Fruit fly (Drosophila melanogaster) whole organism, embryonic: ENCODE measurements around the gene CG6527.

Experiments used
- Atf-2 ChIP-seq: fragments of 200-800 bp; sonication (Bioruptor generic); optimal IDR thresholded peaks from 2 replicates; lab custom pipeline; 2016; ENCODE audit warnings: missing biosample characterization, missing genetic modification characterization
- CG11247 ChIP-seq: fragments of 200-800 bp; sonication (Bioruptor generic); IDR thresholded peaks from 2 replicates; pipeline ENCODE4 v1.3.6; 2022; ENCODE audit warnings: missing biosample characterization, missing genetic modification characterization
- CG12155 ChIP-seq: fragments of 200-800 bp; sonication (Bioruptor generic); optimal IDR thresholded peaks from 3 replicates; lab custom pipeline; 2016; ENCODE audit warnings: missing biosample characterization, missing genetic modification characterization
- CG12659 ChIP-seq: fragments of 200-800 bp; sonication (Bioruptor generic); optimal IDR thresholded peaks from 3 replicates; lab custom pipeline; 2017; ENCODE audit warnings: mild to moderate bottlenecking, missing biosample characterization, missing genetic modification reagents, missing genetic modification characterization
- CG14014 ChIP-seq: fragments of 200-800 bp; sonication (Bioruptor generic); IDR thresholded peaks from 2 replicates; pipeline ENCODE4 v1.3.6; 2022; ENCODE audit warnings: missing biosample characterization, missing genetic modification characterization
- CG16813 ChIP-seq: fragments of 200-800 bp; sonication (Bioruptor generic); IDR thresholded peaks from 3 replicates; pipeline ENCODE4 v1.3.6; 2022; ENCODE audit warnings: missing biosample characterization, missing genetic modification characterization; ENCODE audit not compliant: partially characterized antibody
- CG17612 ChIP-seq: fragments of 200-800 bp; sonication (Bioruptor generic); IDR thresholded peaks from 2 replicates; pipeline ENCODE4 v1.3.6; 2022; ENCODE audit warnings: missing biosample characterization, missing genetic modification characterization
- CG17829 ChIP-seq: fragments of 200-800 bp; optimal IDR thresholded peaks from 2 replicates; lab custom pipeline; 2019; ENCODE audit warnings: missing biosample characterization, mild to moderate bottlenecking, missing genetic modification characterization, moderate library complexity
- CG18599 ChIP-seq: fragments of 200-800 bp; sonication (Bioruptor generic); optimal IDR thresholded peaks from 3 replicates; lab custom pipeline; 2017; ENCODE audit warnings: missing biosample characterization, missing genetic modification characterization, mild to moderate bottlenecking, moderate library complexity, missing genetic modification reagents
- CG31441 ChIP-seq: fragments of 200-800 bp; sonication (Bioruptor generic); IDR thresholded peaks from 2 replicates; pipeline ENCODE4 v1.3.6; 2022; ENCODE audit warnings: missing biosample characterization, missing genetic modification characterization
- CG3995 ChIP-seq: fragments of 200-800 bp; sonication (Bioruptor generic); optimal IDR thresholded peaks from 3 replicates; lab custom pipeline; 2016; ENCODE audit warnings: missing biosample characterization, missing genetic modification characterization
- CG6683 ChIP-seq: fragments of 200-800 bp; sonication (Bioruptor generic); optimal IDR thresholded peaks from 2 replicates; lab custom pipeline; 2017; ENCODE audit warnings: missing biosample characterization, mild to moderate bottlenecking, missing genetic modification characterization, missing genetic modification reagents
- CG8924 ChIP-seq: fragments of 200-800 bp; optimal IDR thresholded peaks from 3 replicates; lab custom pipeline; 2019; ENCODE audit warnings: missing biosample characterization, mild to moderate bottlenecking, missing genetic modification characterization, moderate library complexity
- CrebB ChIP-seq: fragments of 200-800 bp; sonication (Bioruptor generic); optimal IDR thresholded peaks from 3 replicates; lab custom pipeline; 2018; ENCODE audit warnings: missing biosample characterization, mild to moderate bottlenecking, missing genetic modification characterization
- D19B ChIP-seq: fragments of 200-800 bp; sonication (Bioruptor generic); optimal IDR thresholded peaks from 2 replicates; lab custom pipeline; 2017; ENCODE audit warnings: missing biosample characterization, mild to moderate bottlenecking, missing genetic modification characterization
- Doc2 ChIP-seq: fragments of 200-800 bp; sonication (Bioruptor generic); IDR thresholded peaks from 2 replicates; pipeline ENCODE4 v1.3.6; 2022; ENCODE audit warnings: missing biosample characterization, missing genetic modification characterization
- Gsc ChIP-seq: fragments of 200-800 bp; sonication (Bioruptor generic); IDR thresholded peaks from 2 replicates; pipeline ENCODE4 v1.3.6; 2022; ENCODE audit warnings: missing biosample characterization, missing genetic modification characterization
- HLH54F ChIP-seq: fragments of 200-800 bp; sonication (Bioruptor generic); optimal IDR thresholded peaks from 3 replicates; lab custom pipeline; 2016; ENCODE audit warnings: missing biosample characterization, missing genetic modification characterization
- Hand ChIP-seq: fragments of 200-800 bp; sonication (Bioruptor generic); optimal IDR thresholded peaks from 2 replicates; lab custom pipeline; 2017; ENCODE audit warnings: mild to moderate bottlenecking, missing biosample characterization, missing genetic modification reagents, missing genetic modification characterization
- Hr3 ChIP-seq: fragments of 200-800 bp; sonication (Bioruptor generic); optimal IDR thresholded peaks from 3 replicates; lab custom pipeline; 2016; ENCODE audit warnings: missing biosample characterization, missing genetic modification characterization
- Hr51 ChIP-seq, 2 experiments: fragments of 200-800 bp; sonication (Bioruptor generic); optimal IDR thresholded peaks; 2 replicates in 1 of 2; 3 replicates in 1 of 2; lab custom pipeline; 2016 to 2018; ENCODE audit warnings: missing biosample characterization in 2 of 2, missing genetic modification characterization in 2 of 2, mild to moderate bottlenecking in 1 of 2, moderate library complexity in 1 of 2
- Mad ChIP-seq: fragments of 200-800 bp; sonication (Bioruptor generic); optimal IDR thresholded peaks from 2 replicates; lab custom pipeline; 2016; ENCODE audit warnings: missing biosample characterization, missing genetic modification characterization
- Max ChIP-seq: fragments of 200-800 bp; sonication (Bioruptor generic); optimal IDR thresholded peaks from 2 replicates; lab custom pipeline; 2016; ENCODE audit warnings: missing biosample characterization, mild to moderate bottlenecking, missing genetic modification characterization
- Nf-YB ChIP-seq: fragments of 200-800 bp; sonication (Bioruptor generic); optimal IDR thresholded peaks from 3 replicates; lab custom pipeline; 2019; ENCODE audit warnings: missing biosample characterization, mild to moderate bottlenecking, missing genetic modification characterization, moderate library complexity
- Nf-YC ChIP-seq: fragments of 200-800 bp; optimal IDR thresholded peaks from 3 replicates; lab custom pipeline; 2019; ENCODE audit warnings: missing biosample characterization, mild to moderate bottlenecking, missing genetic modification characterization, moderate library complexity
- Oaz ChIP-seq: fragments of 200-800 bp; sonication (Bioruptor generic); IDR thresholded peaks from 2 replicates; pipeline ENCODE4 v1.3.6; 2022; ENCODE audit warnings: missing biosample characterization, missing genetic modification characterization
- Optix ChIP-seq: fragments of 200-800 bp; sonication (Bioruptor generic); IDR thresholded peaks from 3 replicates; pipeline ENCODE4 v1.3.6; 2022; ENCODE audit warnings: missing biosample characterization, missing genetic modification characterization
- Sin3A ChIP-seq: fragments of >200 bp; optimal IDR thresholded peaks from 2 replicates; lab custom pipeline; 2018
- Sox102F ChIP-seq: fragments of 200-800 bp; sonication (Bioruptor generic); optimal IDR thresholded peaks from 2 replicates; lab custom pipeline; 2018; ENCODE audit warnings: missing biosample characterization, mild to moderate bottlenecking, missing genetic modification characterization, moderate library complexity
- Xrp1 ChIP-seq: fragments of 200-800 bp; sonication (Bioruptor generic); IDR thresholded peaks from 2 replicates; pipeline ENCODE4 v1.3.6; 2022; ENCODE audit warnings: missing biosample characterization, missing genetic modification characterization
- crol ChIP-seq: fragments of 200-800 bp; sonication (Bioruptor generic); IDR thresholded peaks from 2 replicates; pipeline ENCODE4 v1.3.6; 2022; ENCODE audit warnings: missing biosample characterization, missing genetic modification characterization
- dmrt99B ChIP-seq: fragments of 200-800 bp; sonication (Bioruptor generic); optimal IDR thresholded peaks from 2 replicates; lab custom pipeline; 2018; ENCODE audit warnings: missing biosample characterization, mild to moderate bottlenecking, missing genetic modification characterization, moderate library complexity
- esg ChIP-seq: fragments of 200-800 bp; sonication (Bioruptor generic); conservative IDR thresholded peaks from 2 replicates; pipeline ENCODE4 v1.3.6; 2022; ENCODE audit warnings: missing biosample characterization, missing genetic modification characterization
- exex ChIP-seq: fragments of 200-800 bp; sonication (Bioruptor generic); optimal IDR thresholded peaks from 4 replicates; lab custom pipeline; 2018; ENCODE audit warnings: missing biosample characterization, mild to moderate bottlenecking, missing genetic modification characterization, moderate library complexity
- fd3F ChIP-seq: fragments of 200-800 bp; sonication (Bioruptor generic); optimal IDR thresholded peaks from 2 replicates; lab custom pipeline; 2018; ENCODE audit warnings: missing biosample characterization, mild to moderate bottlenecking, missing genetic modification characterization, moderate library complexity
- gcm2 ChIP-seq: fragments of 200-800 bp; sonication (Bioruptor generic); optimal IDR thresholded peaks from 2 replicates; lab custom pipeline; 2016; ENCODE audit warnings: missing biosample characterization, missing genetic modification characterization
- grau ChIP-seq: fragments of 200-800 bp; optimal IDR thresholded peaks from 3 replicates; lab custom pipeline; 2019; ENCODE audit warnings: missing biosample characterization, mild to moderate bottlenecking, missing genetic modification characterization, moderate library complexity
- gt ChIP-seq: fragments of 200-800 bp; sonication (Bioruptor generic); IDR thresholded peaks from 2 replicates; pipeline ENCODE4 v1.3.6; 2022; ENCODE audit warnings: missing biosample characterization, missing genetic modification characterization
- inv ChIP-seq: fragments of 200-800 bp; sonication (Bioruptor generic); IDR thresholded peaks from 2 replicates; pipeline ENCODE4 v1.3.6; 2022; ENCODE audit warnings: missing biosample characterization, missing genetic modification characterization; ENCODE audit not compliant: partially characterized antibody
- jigr1 ChIP-seq: fragments of 200-800 bp; sonication (Bioruptor generic); IDR thresholded peaks from 3 replicates; pipeline ENCODE4 v1.3.6; 2022; ENCODE audit warnings: missing biosample characterization, missing genetic modification characterization
- lola ChIP-seq, 3 experiments: fragments of >200 bp in 2 of 3; fragments of 200-800 bp in 1 of 3; sonication (Bioruptor generic) in 1 of 3; optimal IDR thresholded peaks; 2 replicates each; lab custom pipeline; 2017 to 2019; ENCODE audit warnings: missing biosample characterization in 3 of 3, missing genetic modification characterization in 3 of 3, mild to moderate bottlenecking in 1 of 3, moderate library complexity in 1 of 3
- nmo ChIP-seq: fragments of 200-800 bp; sonication (Bioruptor generic); optimal IDR thresholded peaks from 2 replicates; lab custom pipeline; 2018; ENCODE audit warnings: missing biosample characterization, mild to moderate bottlenecking, missing genetic modification characterization, moderate library complexity
- otp ChIP-seq: fragments of 200-800 bp; sonication (Bioruptor generic); IDR thresholded peaks from 3 replicates; pipeline ENCODE4, ENCODE4 v1.3.6; 2022; ENCODE audit warnings: missing biosample characterization, missing genetic modification characterization
- rib ChIP-seq: fragments of 200-800 bp; sonication (Bioruptor generic); IDR thresholded peaks from 2 replicates; pipeline ENCODE4 v1.3.6; 2022; ENCODE audit warnings: missing biosample characterization, missing genetic modification characterization
- sc ChIP-seq, 3 experiments: fragments of >200 bp in 2 of 3; fragments of 200-800 bp in 1 of 3; sonication (Bioruptor generic) in 1 of 3; optimal IDR thresholded peaks; 2 replicates in 2 of 3; 3 replicates in 1 of 3; lab custom pipeline; 2017; ENCODE audit warnings: mild to moderate bottlenecking in 1 of 3, missing biosample characterization in 1 of 3, missing genetic modification characterization in 1 of 3, missing genetic modification reagents in 1 of 3
- sd ChIP-seq: fragments of 200-800 bp; sonication (Bioruptor generic); optimal IDR thresholded peaks from 3 replicates; lab custom pipeline; 2018; ENCODE audit warnings: missing biosample characterization, mild to moderate bottlenecking, missing genetic modification characterization, moderate library complexity
- stc ChIP-seq: fragments of 200-800 bp; sonication (Bioruptor generic); IDR thresholded peaks from 2 replicates; pipeline ENCODE4 v1.3.6; 2022; ENCODE audit warnings: missing biosample characterization, missing genetic modification characterization
- unpg ChIP-seq: fragments of 200-800 bp; sonication (Bioruptor generic); optimal IDR thresholded peaks from 3 replicates; lab custom pipeline; 2018; ENCODE audit warnings: missing biosample characterization, mild to moderate bottlenecking, missing genetic modification characterization, moderate library complexity
- zen ChIP-seq: fragments of 200-800 bp; sonication (Bioruptor generic); optimal IDR thresholded peaks from 3 replicates; lab custom pipeline; 2018; ENCODE audit warnings: missing biosample characterization, mild to moderate bottlenecking, missing genetic modification characterization, moderate library complexity
- zf30C ChIP-seq: fragments of 200-800 bp; sonication (Bioruptor generic); optimal IDR thresholded peaks from 3 replicates; lab custom pipeline; 2018; ENCODE audit warnings: missing biosample characterization, mild to moderate bottlenecking, missing genetic modification characterization
- zfh1 ChIP-seq: fragments of 200-800 bp; sonication (Bioruptor generic); IDR thresholded peaks from 3 replicates; pipeline ENCODE4 v1.3.6; 2022; ENCODE audit warnings: missing biosample characterization, missing genetic modification characterization

The CG6527 gene

DNA sequence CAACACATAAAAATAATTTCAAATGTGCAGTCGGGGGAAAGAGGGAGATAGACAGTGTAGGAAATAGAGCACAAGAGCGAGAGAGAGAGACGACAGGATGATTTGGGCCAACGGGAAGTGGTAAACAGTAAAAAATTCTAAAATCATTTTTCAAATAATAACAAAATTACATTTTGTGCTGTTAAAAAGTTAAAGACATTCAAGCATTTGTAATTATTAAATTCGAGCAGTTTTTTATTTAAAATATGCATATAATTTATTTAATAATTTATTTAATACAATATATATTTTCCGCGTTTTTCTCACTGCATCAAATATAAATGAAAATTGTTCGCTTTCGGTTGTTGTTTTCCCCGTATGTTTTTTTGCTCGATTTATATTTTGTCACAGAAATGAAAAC lies 22.6 kb downstream of the CG6527 start (continued):
- no peak for TF ChIP-seq zen
- no peak for TF ChIP-seq CG12155 (GFP tag; lab: Kevin White, UChicago)
- TF ChIP-seq sd (tag; lab: Kevin White, UChicago), result no peak
- no peak for TF ChIP-seq CG3995 (GFP tag; lab: Kevin White, UChicago)
- no peak for TF ChIP-seq inv
- no peak for TF ChIP-seq stc (GFP tag; lab: Robert Waterston, UW)
- TF ChIP-seq Hr51 (GFP tag; optimal IDR thresholded peaks at IDR 0.05; lab: Kevin White, UChicago), result peak in 1 of 2 experiments; percentile 55
- TF ChIP-seq exex (tag; lab: Kevin White, UChicago), result no peak
- TF ChIP-seq unpg, result peak; percentile 29
- TF ChIP-seq fd3F (GFP tag; lab: Kevin White, UChicago), result no peak
- TF ChIP-seq Sox102F, result peak; percentile 65
- TF ChIP-seq nmo (GFP tag; lab: Kevin White, UChicago), result peak; percentile 49
- TF ChIP-seq otp (GFP tag; lab: Robert Waterston, UW), result no peak
- TF ChIP-seq gcm2 (GFP tag; lab: Kevin White, UChicago), result no peak
- no peak for TF ChIP-seq zfh1 (GFP tag; lab: Robert Waterston, UW)
- peak; percentile 76; the same call in 1 of the 2 replicates for TF ChIP-seq Xrp1 (GFP tag; lab: Robert Waterston, UW)
- TF ChIP-seq gt (GFP tag; lab: Robert Waterston, UW), result no peak
- TF ChIP-seq CrebB (tag; lab: Kevin White, UChicago), result no peak
- no peak for TF ChIP-seq Nf-YC
- no peak for TF ChIP-seq rib
- TF ChIP-seq CG8924 (tag; lab: Kevin White, UChicago), result peak; percentile 51
- TF ChIP-seq grau (tag; lab: Kevin White, UChicago), result peak; percentile 47
- no peak for TF ChIP-seq zf30C (GFP tag; lab: Kevin White, UChicago)
- peak; percentile 69 for TF ChIP-seq CG31441 (GFP tag; lab: Robert Waterston, UW)
- TF ChIP-seq CG12659 (GFP tag; lab: Kevin White, UChicago), result no peak
- no peak for TF ChIP-seq Gsc (GFP tag; lab: Robert Waterston, UW)
- TF ChIP-seq CG17829 (tag; lab: Kevin White, UChicago), result peak; percentile 68
- TF ChIP-seq Optix (GFP tag; lab: Robert Waterston, UW), result no peak
- no peak for TF ChIP-seq jigr1 (GFP tag; lab: Robert Waterston, UW)
- TF ChIP-seq sc (optimal IDR thresholded peaks at IDR 0.05; lab: Kevin White, UChicago), result no peak
- TF ChIP-seq sc (GFP tag; optimal IDR thresholded peaks at IDR 0.05; lab: Kevin White, UChicago), result no peak
- TF ChIP-seq Hand (GFP tag; lab: Kevin White, UChicago), result no peak
- no peak for TF ChIP-seq Max
- peak; percentile 0 for TF ChIP-seq Nf-YB (GFP tag; lab: Kevin White, UChicago)
- peak in 1 of 3 experiments; percentile 32 for TF ChIP-seq lola (GFP tag; optimal IDR thresholded peaks at IDR 0.05; lab: Kevin White, UChicago)
- no peak for TF ChIP-seq CG14014 (GFP tag; lab: Robert Waterston, UW)
- 0 out of 2 replicates have a peak, but pooled peaks have one; percentile 6 for TF ChIP-seq crol (GFP tag; lab: Robert Waterston, UW)
- TF ChIP-seq esg (GFP tag; lab: Robert Waterston, UW), result no peak
- TF ChIP-seq CG16813, result no peak
- no peak for TF ChIP-seq D19B
- TF ChIP-seq CG6683 (GFP tag; lab: Kevin White, UChicago), result no peak
- TF ChIP-seq dmrt99B (tag; lab: Kevin White, UChicago), result peak; percentile 62
- no peak for TF ChIP-seq Atf-2
- TF ChIP-seq Hr3 (GFP tag; lab: Kevin White, UChicago), result peak; percentile 37
- TF ChIP-seq CG18599 (GFP tag; lab: Kevin White, UChicago), result no peak
- no peak for TF ChIP-seq CG17612 (GFP tag; lab: Robert Waterston, UW)
- no peak for TF ChIP-seq HLH54F (GFP tag; lab: Kevin White, UChicago)
- TF ChIP-seq Doc2 (GFP tag; lab: Robert Waterston, UW), result no peak
- no peak for TF ChIP-seq Mad (GFP tag; lab: Kevin White, UChicago)
- TF ChIP-seq Oaz (GFP tag; lab: Robert Waterston, UW), result no peak
- no peak for TF ChIP-seq CG11247
- no peak for TF ChIP-seq Sin3A (lab: Kevin White, UChicago)
